Fruit fly (Drosophila melanogaster): ENCODE results near the gene CG43736.

CG43736 gene

dm6 chrX:6820703-6821102, 43.0 kb upstream of the CG43736 start, which contains the start of the genes Nf-YC and xit (continued):
- no peak for TF ChIP-seq CG13775 (GFP tag; optimal IDR thresholded peaks at IDR 0.05)
- no peak for TF ChIP-seq chif (GFP tag; optimal IDR thresholded peaks at IDR 0.05)
- no peak for TF ChIP-seq CG9817 (tag; optimal IDR thresholded peaks at IDR 0.05)
- TF ChIP-seq Optix (GFP tag; IDR thresholded peaks at IDR 0.05), result no peak
- no peak for TF ChIP-seq Aef1 (GFP tag; IDR thresholded peaks at IDR 0.05)
- TF ChIP-seq CG16813 (GFP tag; IDR thresholded peaks at IDR 0.05; ENCODE audit: partially characterized antibody), result peak; percentile 64
- no peak for TF ChIP-seq CG17385 (GFP tag; optimal IDR thresholded peaks at IDR 0.05)
- TF ChIP-seq CG4854 (GFP tag; optimal IDR thresholded peaks at IDR 0.05), result no peak
- no peak for TF ChIP-seq PHDP (tag; optimal IDR thresholded peaks at IDR 0.05)
- no peak for TF ChIP-seq Dip2 (GFP tag; IDR thresholded peaks at IDR 0.05)
- no peak for TF ChIP-seq CG7928 (GFP tag; optimal IDR thresholded peaks at IDR 0.05)
- no peak for TF ChIP-seq MTF-1 (GFP tag; optimal IDR thresholded peaks at IDR 0.05; ENCODE audit: borderline replicate concordance)
- TF ChIP-seq CG1647 (GFP tag; optimal IDR thresholded peaks at IDR 0.05), result no peak
- TF ChIP-seq Ada2b (GFP tag; IDR thresholded peaks at IDR 0.05), result no peak
- no peak for TF ChIP-seq luna (GFP tag; optimal IDR thresholded peaks at IDR 0.05)
- TF ChIP-seq fru (optimal IDR thresholded peaks at IDR 0.05), result no peak
- TF ChIP-seq HLH54F (GFP tag; optimal IDR thresholded peaks at IDR 0.05), result no peak
- TF ChIP-seq unpg (GFP tag; optimal IDR thresholded peaks at IDR 0.05), result no peak
- no peak for TF ChIP-seq Deaf1 (tag; optimal IDR thresholded peaks at IDR 0.05)
- peak; percentile 62 for TF ChIP-seq knrl (GFP tag; IDR thresholded peaks at IDR 0.05; ENCODE audit: partially characterized antibody)
- peak; percentile 30 for TF ChIP-seq nerfin-1 (tag; optimal IDR thresholded peaks at IDR 0.05)
- no peak for TF ChIP-seq CG7372 (GFP tag; IDR thresholded peaks at IDR 0.05)
- peak; percentile 74 for TF ChIP-seq CG13287 (GFP tag; IDR thresholded peaks at IDR 0.05; ENCODE audit: partially characterized antibody)
- TF ChIP-seq CG1602 (GFP tag; optimal IDR thresholded peaks at IDR 0.05), result no peak
- TF ChIP-seq hth (optimal IDR thresholded peaks at IDR 0.05), result no peak
- no peak for TF ChIP-seq CG11695 (GFP tag; IDR thresholded peaks at IDR 0.05)
- no peak for TF ChIP-seq Bdp1 (GFP tag; optimal IDR thresholded peaks at IDR 0.05)
- peak; percentile 40 for TF ChIP-seq Elba2 (GFP tag; optimal IDR thresholded peaks at IDR 0.05)
- TF ChIP-seq Sin3A (optimal IDR thresholded peaks at IDR 0.05), result peak; percentile 53
- TF ChIP-seq Pdp1 (GFP tag; optimal IDR thresholded peaks at IDR 0.05), result peak in 1 of 2 experiments; percentile 77
- peak; percentile 84 for TF ChIP-seq Med (GFP tag)
- TF ChIP-seq CG4617 (GFP tag; optimal IDR thresholded peaks at IDR 0.05; ENCODE audit: borderline replicate concordance), result peak; percentile 83
- TF ChIP-seq CG42726 (GFP tag; IDR thresholded peaks at IDR 0.05; ENCODE audit: partially characterized antibody), result peak; percentile 54; the same call in 1 of the 2 replicates
- no peak for TF ChIP-seq CG2129 (GFP tag; IDR thresholded peaks at IDR 0.05; ENCODE audit: partially characterized antibody)
- peak; percentile 69 for TF ChIP-seq CG9932 (GFP tag; IDR thresholded peaks at IDR 0.05)
- no peak for TF ChIP-seq CG11093 (GFP tag; IDR thresholded peaks at IDR 0.05)
- no peak for TF ChIP-seq danr (GFP tag; IDR thresholded peaks at IDR 0.05)
- no peak for TF ChIP-seq org-1 (GFP tag; optimal IDR thresholded peaks at IDR 0.05)
- TF ChIP-seq CG8089 (GFP tag; optimal IDR thresholded peaks at IDR 0.05), result no peak
- no peak for TF ChIP-seq CG7839 (tag; optimal IDR thresholded peaks at IDR 0.05)
- no peak for TF ChIP-seq CG31388 (GFP tag; optimal IDR thresholded peaks at IDR 0.05)
- TF ChIP-seq CG3163 (GFP tag; optimal IDR thresholded peaks at IDR 0.05), result no peak
- TF ChIP-seq CG15011 (GFP tag; optimal IDR thresholded peaks at IDR 0.05), result no peak
- TF ChIP-seq Spps (tag; optimal IDR thresholded peaks at IDR 0.05), result no peak
- peak; percentile 63 for TF ChIP-seq unc-4 (GFP tag; IDR thresholded peaks at IDR 0.05; ENCODE audit: partially characterized antibody)
- no peak for TF ChIP-seq Stat92E (GFP tag; optimal IDR thresholded peaks at IDR 0.05)
- no peak for TF ChIP-seq D19A (tag; optimal IDR thresholded peaks at IDR 0.05)
- no peak for TF ChIP-seq CG18599 (GFP tag; optimal IDR thresholded peaks at IDR 0.05)
- no peak for TF ChIP-seq tap (tag; optimal IDR thresholded peaks at IDR 0.05)
- TF ChIP-seq esg (GFP tag; conservative IDR thresholded peaks at IDR 0.05), result no peak
- no peak for TF ChIP-seq yki (optimal IDR thresholded peaks at IDR 0.05)
- no peak for TF ChIP-seq dysf (GFP tag; IDR thresholded peaks at IDR 0.05)
- no peak for TF ChIP-seq Hr39 (optimal IDR thresholded peaks at IDR 0.05)

All from whole organism, embryonic.